Worm (Caenorhabditis elegans) whole organism, young adult: ENCODE data around the gene C16C8.17.
A peak's percentile ranks its signal among the peaks of the same experiment; 100 is the strongest.

Experiments
- C06A6.2 ChIP-seq: fragments of 200-800 bp; sonication (Bioruptor generic); conservative IDR thresholded peaks from 2 replicates; pipeline ENCODE4 v1.3.6; 2022; ENCODE audit warnings: missing genetic modification characterization, missing compliant biosample characterization
- D2030.7 ChIP-seq: fragments of 200-800 bp; sonication (Bioruptor generic); IDR thresholded peaks from 2 replicates; pipeline ENCODE4 v1.3.6; 2022; ENCODE audit warnings: missing genetic modification reagents, missing genetic modification characterization, missing compliant biosample characterization
- F52B5.7 ChIP-seq: sonication (generic microtip); optimal IDR thresholded peaks from 2 replicates; lab custom pipeline; 2016; ENCODE audit warnings: mild to moderate bottlenecking, missing genetic modification characterization, missing compliant biosample characterization
- F57A8.1 ChIP-seq: fragments of 200-800 bp; sonication (Bioruptor generic); optimal IDR thresholded peaks from 2 replicates; lab custom pipeline; 2018; ENCODE audit warnings: mild to moderate bottlenecking, missing genetic modification characterization, moderate library complexity, missing compliant biosample characterization
- K12H6.12 ChIP-seq: fragments of 200-800 bp; sonication (Bioruptor generic); optimal IDR thresholded peaks from 2 replicates; lab custom pipeline; 2018; ENCODE audit warnings: mild to moderate bottlenecking, missing genetic modification characterization, missing compliant biosample characterization
- T07F8.4 ChIP-seq: sonication (generic microtip); optimal IDR thresholded peaks from 2 replicates; lab custom pipeline; 2016; ENCODE audit warnings: mild to moderate bottlenecking, missing genetic modification characterization, moderate library complexity, missing compliant biosample characterization
- akir-1 ChIP-seq: fragments of 200-800 bp; sonication (Bioruptor generic); optimal IDR thresholded peaks from 2 replicates; lab custom pipeline; 2018; ENCODE audit warnings: mild to moderate bottlenecking, missing genetic modification characterization, moderate library complexity, missing compliant biosample characterization
- ama-1 ChIP-seq, 3 experiments: fragments of 150-350 bp in 1 of 3; sonication (generic microtip) in 2 of 3; optimal IDR thresholded peaks; 2 replicates each; lab custom pipeline; 2014 to 2018; ENCODE audit warnings: missing biosample characterization in 2 of 3, missing genetic modification characterization in 2 of 3, missing genetic modification reagents in 2 of 3
- cebp-1 ChIP-seq, 2 experiments: fragments of 200-800 bp in 1 of 2; sonication (Bioruptor generic) in 1 of 2; sonication (generic microtip) in 1 of 2; IDR thresholded peaks in 1 of 2; optimal IDR thresholded peaks in 1 of 2; 2 replicates each; pipeline versions ENCODE4 v1.3.6 to Lab custom; 2017 to 2022; ENCODE audit warnings: missing compliant biosample characterization in 2 of 2, missing genetic modification characterization in 2 of 2, mild to moderate bottlenecking in 1 of 2, missing genetic modification reagents in 1 of 2, moderate library complexity in 1 of 2
- cebp-2 ChIP-seq: fragments of 200-800 bp; sonication (Bioruptor generic); IDR thresholded peaks from 2 replicates; pipeline ENCODE4 v1.3.6; 2022; ENCODE audit warnings: missing genetic modification characterization, missing compliant biosample characterization
- dox-1 ChIP-seq: fragments of 200-800 bp; sonication (Bioruptor generic); IDR thresholded peaks from 2 replicates; pipeline ENCODE4 v1.3.6; 2022; ENCODE audit warnings: missing genetic modification reagents, missing genetic modification characterization, missing compliant biosample characterization
- dpff-1 ChIP-seq: sonication (generic microtip); optimal IDR thresholded peaks from 2 replicates; lab custom pipeline; 2017; ENCODE audit warnings: mild to moderate bottlenecking, missing genetic modification characterization, missing compliant biosample characterization
- dpl-1 ChIP-seq: fragments of 150-350 bp; optimal IDR thresholded peaks from 2 replicates; lab custom pipeline; 2014; ENCODE audit warnings: missing biosample characterization, missing genetic modification reagents, missing genetic modification characterization
- egl-18 ChIP-seq: fragments of 200-800 bp; sonication (Bioruptor generic); IDR thresholded peaks from 2 replicates; pipeline ENCODE4 v1.3.6; 2022; ENCODE audit warnings: missing genetic modification reagents, missing genetic modification characterization, missing compliant biosample characterization
- gei-17 ChIP-seq: fragments of 200-800 bp; sonication (Bioruptor generic); optimal IDR thresholded peaks from 2 replicates; lab custom pipeline; 2018; ENCODE audit warnings: mild to moderate bottlenecking, missing genetic modification characterization, missing compliant biosample characterization
- him-1 ChIP-seq: sonication (generic microtip); optimal IDR thresholded peaks from 2 replicates; lab custom pipeline; 2016; ENCODE audit warnings: missing genotype, missing genetic modification reagents, missing genetic modification characterization, missing compliant biosample characterization
- hmg-1.2 ChIP-seq: fragments of 200-800 bp; sonication (Bioruptor generic); IDR thresholded peaks from 2 replicates; pipeline ENCODE4 v1.3.6; 2022; ENCODE audit warnings: missing genetic modification reagents, missing genetic modification characterization, missing compliant biosample characterization
- lin-35 ChIP-seq, 3 experiments: fragments of 150-350 bp in 2 of 3; sonication (generic microtip) in 1 of 3; optimal IDR thresholded peaks; 2 replicates each; lab custom pipeline; 2014 to 2018; ENCODE audit warnings: missing biosample characterization in 3 of 3, missing genetic modification characterization in 3 of 3, missing genetic modification reagents in 3 of 3
- lin-40 ChIP-seq: sonication (generic microtip); optimal IDR thresholded peaks from 2 replicates; lab custom pipeline; 2016; ENCODE audit warnings: missing genetic modification characterization, mild to moderate bottlenecking, missing compliant biosample characterization, missing genotype, missing genetic modification reagents
- madf-10 ChIP-seq: sonication (generic microtip); optimal IDR thresholded peaks from 2 replicates; lab custom pipeline; 2016; ENCODE audit warnings: mild to moderate bottlenecking, missing genetic modification characterization, missing compliant biosample characterization
- madf-3 ChIP-seq: fragments of 200-800 bp; sonication (Bioruptor generic); IDR thresholded peaks from 2 replicates; pipeline ENCODE4 v1.3.6; 2022; ENCODE audit warnings: missing genetic modification reagents, missing genetic modification characterization, missing compliant biosample characterization
- madf-8 ChIP-seq: fragments of 200-800 bp; sonication (Bioruptor generic); conservative IDR thresholded peaks from 2 replicates; pipeline ENCODE4 v1.3.6; 2022; ENCODE audit warnings: missing genetic modification reagents, missing genetic modification characterization, missing compliant biosample characterization
- mel-28 ChIP-seq: sonication (generic microtip); optimal IDR thresholded peaks from 2 replicates; lab custom pipeline; 2016; ENCODE audit warnings: borderline replicate concordance, mild to moderate bottlenecking, missing genetic modification characterization, missing compliant biosample characterization
- mes-4 ChIP-seq: sonication (generic microtip); optimal IDR thresholded peaks from 2 replicates; lab custom pipeline; 2016; ENCODE audit warnings: missing genotype, missing genetic modification characterization, missing compliant biosample characterization
- nfya-2 ChIP-seq: fragments of 200-800 bp; sonication (Bioruptor generic); IDR thresholded peaks from 2 replicates; pipeline ENCODE4 v1.3.6; 2022; ENCODE audit warnings: missing genetic modification reagents, missing genetic modification characterization, missing compliant biosample characterization
- nfyb-1 ChIP-seq: fragments of 200-800 bp; sonication (Bioruptor generic); IDR thresholded peaks from 2 replicates; pipeline ENCODE4 v1.3.6; 2022; ENCODE audit warnings: missing genetic modification reagents, missing genetic modification characterization, missing compliant biosample characterization
- nhr-120 ChIP-seq: fragments of 200-800 bp; sonication (Bioruptor generic); IDR thresholded peaks from 2 replicates; pipeline ENCODE4 v1.3.6; 2022; ENCODE audit warnings: missing genetic modification characterization, missing compliant biosample characterization
- nhr-27 ChIP-seq: fragments of 200-800 bp; sonication (Bioruptor generic); optimal IDR thresholded peaks from 2 replicates; lab custom pipeline; 2018; ENCODE audit warnings: mild to moderate bottlenecking, missing genetic modification characterization, moderate library complexity, missing compliant biosample characterization
- sea-2 ChIP-seq: fragments of 200-800 bp; sonication (Bioruptor generic); IDR thresholded peaks from 2 replicates; pipeline ENCODE4 v1.3.6; 2022; ENCODE audit warnings: missing genetic modification characterization, missing compliant biosample characterization
- snpc-1.1 ChIP-seq: sonication (generic microtip); optimal IDR thresholded peaks from 2 replicates; lab custom pipeline; 2017; ENCODE audit warnings: missing genetic modification characterization, mild to moderate bottlenecking, missing compliant biosample characterization, antibody characterized with exemption, moderate library complexity, missing genotype, missing genetic modification reagents; ENCODE audit not compliant: insufficient read depth
- snpc-3.4 ChIP-seq: sonication (generic microtip); optimal IDR thresholded peaks from 2 replicates; lab custom pipeline; 2017; ENCODE audit warnings: missing genetic modification characterization, mild to moderate bottlenecking, missing compliant biosample characterization, antibody characterized with exemption, moderate library complexity, missing genotype, missing genetic modification reagents
- snpc-4 ChIP-seq, 5 experiments: fragments of 150-350 bp in 1 of 5; sonication (generic microtip) in 4 of 5; optimal IDR thresholded peaks; 2 replicates each; lab custom pipeline; 2014 to 2018; ENCODE audit warnings: missing genetic modification characterization in 5 of 5, missing biosample characterization in 3 of 5, antibody characterized with exemption in 2 of 5, mild to moderate bottlenecking in 2 of 5, missing compliant biosample characterization in 2 of 5, missing genotype in 2 of 5, moderate library complexity in 2 of 5, missing genetic modification reagents in 1 of 5
- tbx-9 ChIP-seq: sonication (generic microtip); optimal IDR thresholded peaks from 2 replicates; lab custom pipeline; 2016; ENCODE audit warnings: borderline replicate concordance, missing genetic modification characterization, inconsistent platforms, missing compliant biosample characterization
- zfh-2 ChIP-seq: fragments of 200-800 bp; sonication (Bioruptor generic); conservative IDR thresholded peaks from 2 replicates; pipeline ENCODE4 v1.3.6; 2022; ENCODE audit warnings: missing genetic modification reagents, missing genetic modification characterization, missing compliant biosample characterization
- ztf-28 ChIP-seq: fragments of 200-800 bp; sonication (Bioruptor generic); IDR thresholded peaks from 2 replicates; pipeline ENCODE4 v1.3.6; 2022; ENCODE audit warnings: missing genetic modification reagents, missing genetic modification characterization, missing compliant biosample characterization
- ztf-3 ChIP-seq: fragments of 200-800 bp; sonication (Bioruptor generic); optimal IDR thresholded peaks from 2 replicates; lab custom pipeline; 2018; ENCODE audit warnings: mild to moderate bottlenecking, missing genetic modification characterization, missing compliant biosample characterization

Gene C16C8.17

DNA sequence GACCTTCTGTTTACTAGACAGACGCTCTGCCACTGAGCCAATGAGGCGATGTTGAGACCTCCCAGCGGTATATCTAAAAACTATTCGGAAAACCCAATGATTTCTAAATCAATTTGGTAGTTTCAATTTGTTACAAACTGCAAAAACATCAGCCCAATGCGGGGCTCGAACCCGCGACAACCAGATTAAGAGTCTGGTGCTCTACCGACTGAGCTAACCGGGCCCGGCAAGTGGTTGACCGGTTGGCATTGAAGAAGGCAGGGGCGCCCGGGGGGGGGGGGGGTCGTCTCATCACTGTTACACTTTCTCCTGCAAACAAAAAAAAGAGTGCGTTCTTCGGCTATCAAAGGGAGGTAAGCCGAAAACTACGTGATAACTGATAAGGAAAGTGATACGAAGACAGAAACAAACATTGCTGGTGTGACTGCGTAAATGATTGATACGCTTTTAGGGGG is 1.4 kb upstream of the C16C8.17 start (continued):
- TF ChIP-seq sea-2 (GFP tag; lab: Robert Waterston, UW) (no peak), dpl-1 (no peak), T07F8.4 (peak; percentile 80), hmg-1.2 (GFP tag; lab: Robert Waterston, UW) (peak; percentile 74), snpc-3.4 (tag; lab: Kevin White, UChicago) (peak; percentile 11), nfya-2 (no peak), F57A8.1 (peak; percentile 81), gei-17 (GFP tag; lab: Kevin White, UChicago) (peak; percentile 46), egl-18 (GFP tag; lab: Robert Waterston, UW) (no peak), snpc-4 (GFP tag; optimal IDR thresholded peaks at IDR 0.05; lab: Kevin White, UChicago) (peak; percentile 58), snpc-4 (tag; optimal IDR thresholded peaks at IDR 0.05; lab: Kevin White, UChicago) (peak in 3 of 4 experiments; percentile 47 to 66 (median 60)), nhr-120 (GFP tag; lab: Robert Waterston, UW) (0 out of 2 replicates have a peak, but pooled peaks have one; percentile 79), nfyb-1 (peak; percentile 88), zfh-2 (GFP tag; lab: Robert Waterston, UW) (peak; percentile 92), cebp-2 (GFP tag; lab: Robert Waterston, UW) (0 out of 2 replicates have a peak, but pooled peaks have one; percentile 46), ama-1 (optimal IDR thresholded peaks at IDR 0.05; lab: Kevin White, UChicago) (no peak), ama-1 (GFP tag; optimal IDR thresholded peaks at IDR 0.05; lab: Kevin White, UChicago) (peak in 1 of 2 experiments; percentile 65), tbx-9 (tag; lab: Kevin White, UChicago) (no peak), D2030.7 (GFP tag; lab: Robert Waterston, UW) (peak; percentile 86), dpff-1 (tag; lab: Kevin White, UChicago) (no peak), mes-4 (peak; percentile 40), dox-1 (GFP tag; lab: Robert Waterston, UW) (peak; percentile 92), madf-3 (GFP tag; lab: Robert Waterston, UW) (no peak), ztf-3 (peak; percentile 57), lin-35 (GFP tag; optimal IDR thresholded peaks at IDR 0.05; lab: Kevin White, UChicago) (peak in 1 of 3 experiments; percentile 39), akir-1 (no peak), madf-8 (no peak), K12H6.12 (peak; percentile 44), mel-28 (tag; lab: Kevin White, UChicago) (no peak), him-1 (tag; lab: Kevin White, UChicago) (peak; percentile 93), nhr-27 (peak; percentile 69), F52B5.7 (tag; lab: Kevin White, UChicago) (peak; percentile 8)

DNA sequence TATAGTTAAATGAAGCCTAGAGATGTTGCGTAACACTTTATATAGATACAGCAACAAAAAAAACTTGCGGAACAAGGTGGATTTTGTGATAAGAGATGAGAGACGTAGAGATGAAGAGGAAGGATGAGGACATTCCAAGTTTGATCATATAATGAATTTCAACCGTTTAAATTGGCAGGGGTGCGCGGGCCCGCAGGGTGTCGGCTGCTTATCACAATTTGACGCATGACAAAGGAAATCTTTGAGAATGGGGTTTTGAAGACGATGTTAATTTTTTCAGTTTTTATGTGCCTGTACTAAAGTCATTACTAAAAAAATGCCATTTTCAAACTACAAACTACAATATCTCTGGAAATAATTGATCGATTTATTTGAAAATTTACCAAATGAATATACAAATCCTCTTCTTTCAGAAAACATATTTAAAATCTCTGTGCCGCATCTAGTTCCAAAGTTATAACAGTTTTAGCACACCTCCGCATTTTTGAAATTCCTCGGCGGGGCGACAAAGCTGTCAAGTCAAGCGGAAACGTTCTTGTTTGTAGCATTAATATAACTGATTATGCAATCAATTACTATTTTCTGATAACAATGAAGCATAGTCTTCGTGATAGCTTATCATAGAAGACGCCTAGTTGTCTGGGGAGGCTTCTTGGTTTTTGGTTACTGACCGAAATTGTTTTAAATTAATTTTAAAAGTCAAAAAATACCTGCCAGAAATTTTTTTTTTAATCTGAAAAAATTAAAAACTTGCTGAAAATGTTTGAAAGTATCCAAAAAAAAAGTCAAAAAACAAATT is 586 bp upstream of the C16C8.17 start:
- TF ChIP-seq C06A6.2 (GFP tag; lab: Robert Waterston, UW) (no peak), snpc-4 (GFP tag; optimal IDR thresholded peaks at IDR 0.05; lab: Kevin White, UChicago) (no peak), snpc-4 (tag; optimal IDR thresholded peaks at IDR 0.05; lab: Kevin White, UChicago) (peak in 2 of 4 experiments; percentile 36 to 78), madf-10 (tag; lab: Kevin White, UChicago) (no peak), snpc-1.1 (peak; percentile 29), cebp-1 (GFP tag; IDR thresholded peaks at IDR 0.05; lab: Robert Waterston, UW) (no peak), cebp-1 (tag; optimal IDR thresholded peaks at IDR 0.05; lab: Kevin White, UChicago) (no peak), lin-40 (tag; lab: Kevin White, UChicago) (no peak), ztf-28 (GFP tag; lab: Robert Waterston, UW) (no peak)
